Fruit fly (Drosophila melanogaster) S2 (cell line): ENCODE measurements around the gene Nrg.

Source experiments
- CG8478 ChIP-seq: fragments of >200 bp; optimal IDR thresholded peaks from 2 replicates; lab custom pipeline; 2018
- CTCF ChIP-seq, 2 experiments: fragments of >200 bp; optimal IDR thresholded peaks; 2 replicates each; lab custom pipeline; 2018

Nrg gene

DNA sequence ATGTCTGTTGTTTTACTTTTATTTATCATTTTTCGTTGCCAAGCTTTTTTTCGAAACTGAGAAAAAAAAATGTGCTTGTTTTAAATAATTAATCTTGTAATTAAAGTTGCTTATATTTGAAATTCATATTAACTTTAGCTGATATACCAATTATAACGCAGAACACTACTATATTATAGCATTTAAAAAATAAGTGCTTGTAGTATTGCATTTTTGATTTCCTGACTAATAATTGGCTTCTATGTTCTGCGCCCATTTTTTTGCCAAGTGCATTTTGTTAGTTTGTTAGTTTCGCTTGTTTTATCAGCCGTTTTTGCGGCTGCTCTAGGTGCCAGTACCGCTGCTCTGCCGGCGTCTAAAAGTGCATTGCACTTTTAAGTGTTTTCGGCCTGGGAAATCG, 4.3 kb downstream of the Nrg start:
- TF ChIP-seq CG8478 (lab: Kevin White, UChicago): no peak
- no peak for TF ChIP-seq CTCF (optimal IDR thresholded peaks at IDR 0.05; lab: Kevin White, UChicago)

DNA sequence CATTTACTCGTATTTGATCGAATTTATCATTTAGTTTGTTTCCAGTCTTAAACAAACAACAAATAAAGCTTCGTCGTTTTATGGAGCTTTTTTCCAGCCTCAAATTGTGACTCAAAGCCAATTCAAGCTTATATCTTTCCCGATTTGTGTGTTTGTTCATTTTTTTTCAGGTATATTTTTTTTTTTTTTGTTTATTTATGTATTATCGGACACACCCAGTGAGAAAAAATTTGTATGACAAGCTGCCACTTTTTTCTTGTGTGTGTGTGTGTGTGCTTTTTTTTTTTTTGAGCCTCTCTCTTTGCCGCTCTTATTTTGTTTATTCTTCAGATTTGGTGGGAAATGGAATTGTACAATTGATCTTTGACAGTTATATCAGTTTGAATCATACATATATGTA, 5.3 kb downstream of the Nrg start:
- TF ChIP-seq CTCF (optimal IDR thresholded peaks at IDR 0.05; lab: Kevin White, UChicago): no peak

DNA sequence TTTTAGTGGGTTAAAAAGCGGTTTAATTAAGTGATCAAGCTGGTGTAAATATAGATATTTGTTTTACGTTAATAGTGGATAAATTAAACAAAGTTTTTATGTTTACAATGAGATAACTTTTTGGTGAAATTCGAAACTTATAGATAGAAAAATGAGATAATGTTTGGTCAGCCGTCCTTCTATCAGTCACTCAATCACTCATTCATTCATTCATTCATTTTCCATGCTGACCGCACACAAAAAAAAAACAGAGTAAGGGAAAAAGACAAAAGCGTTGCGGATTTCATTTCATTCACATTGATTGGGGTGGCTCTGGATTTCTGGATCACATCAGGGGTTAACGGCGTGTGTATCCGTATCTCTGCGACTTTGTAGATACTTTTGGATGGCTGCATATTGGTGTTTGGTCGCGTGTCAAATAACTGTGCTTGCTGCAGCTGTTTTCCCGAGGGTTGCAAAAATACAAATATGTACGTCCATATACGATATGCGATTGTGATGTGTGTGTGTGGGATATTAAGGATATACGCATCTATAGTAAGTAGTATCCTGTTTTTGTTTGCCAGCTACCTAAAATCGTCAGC, 6.5 kb downstream of the Nrg start:
- no peak for TF ChIP-seq CTCF (optimal IDR thresholded peaks at IDR 0.05; lab: Kevin White, UChicago)
- no peak for TF ChIP-seq CG8478 (lab: Kevin White, UChicago)

DNA sequence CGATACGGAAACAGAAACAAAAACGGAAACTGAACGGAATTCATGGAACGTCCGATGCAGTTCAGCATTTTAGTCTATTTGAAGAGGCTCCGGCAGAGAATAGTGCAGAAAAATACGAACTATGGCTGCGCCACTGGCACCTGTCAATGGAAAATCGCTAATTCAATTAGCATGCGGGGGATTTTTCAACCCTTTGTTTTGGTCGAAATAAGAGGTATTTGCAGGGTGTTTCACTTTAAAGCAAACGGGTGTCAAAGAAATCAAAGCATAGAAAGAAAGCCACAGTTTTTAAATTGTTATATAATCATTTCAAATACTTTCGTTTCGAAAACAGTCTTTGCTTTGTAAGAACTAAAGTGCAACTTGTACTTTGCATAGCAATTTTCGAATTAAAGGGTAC, 12.4 kb downstream of the Nrg start, which contains the start of gene PIP82:
PIP82 (minus strand) TSS at position 101 of the 400 bp plus-strand sequence.
- TF ChIP-seq CTCF (optimal IDR thresholded peaks at IDR 0.05; lab: Kevin White, UChicago) (no peak), CG8478 (lab: Kevin White, UChicago) (no peak)

DNA sequence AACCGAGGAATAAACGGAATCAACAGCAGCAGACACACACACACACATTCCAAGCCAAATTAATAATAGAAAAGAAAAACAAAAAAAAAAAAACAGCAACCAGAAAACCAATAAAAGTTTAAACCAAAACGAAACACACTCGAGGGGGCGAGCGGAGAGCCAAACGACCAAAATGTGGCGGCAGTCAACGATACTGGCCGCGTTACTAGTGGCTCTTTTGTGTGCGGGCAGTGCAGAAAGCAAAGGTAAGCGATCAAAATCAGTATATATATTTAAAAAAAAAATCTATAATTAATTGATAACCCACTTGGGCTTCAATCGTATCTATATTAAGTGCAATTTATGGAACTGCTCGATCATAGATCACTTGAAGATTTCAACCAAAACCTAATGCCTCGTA, 14.6 kb downstream of the Nrg start:
- no peak for TF ChIP-seq CTCF (optimal IDR thresholded peaks at IDR 0.05; lab: Kevin White, UChicago)
- no peak for TF ChIP-seq CG8478 (lab: Kevin White, UChicago)

DNA sequence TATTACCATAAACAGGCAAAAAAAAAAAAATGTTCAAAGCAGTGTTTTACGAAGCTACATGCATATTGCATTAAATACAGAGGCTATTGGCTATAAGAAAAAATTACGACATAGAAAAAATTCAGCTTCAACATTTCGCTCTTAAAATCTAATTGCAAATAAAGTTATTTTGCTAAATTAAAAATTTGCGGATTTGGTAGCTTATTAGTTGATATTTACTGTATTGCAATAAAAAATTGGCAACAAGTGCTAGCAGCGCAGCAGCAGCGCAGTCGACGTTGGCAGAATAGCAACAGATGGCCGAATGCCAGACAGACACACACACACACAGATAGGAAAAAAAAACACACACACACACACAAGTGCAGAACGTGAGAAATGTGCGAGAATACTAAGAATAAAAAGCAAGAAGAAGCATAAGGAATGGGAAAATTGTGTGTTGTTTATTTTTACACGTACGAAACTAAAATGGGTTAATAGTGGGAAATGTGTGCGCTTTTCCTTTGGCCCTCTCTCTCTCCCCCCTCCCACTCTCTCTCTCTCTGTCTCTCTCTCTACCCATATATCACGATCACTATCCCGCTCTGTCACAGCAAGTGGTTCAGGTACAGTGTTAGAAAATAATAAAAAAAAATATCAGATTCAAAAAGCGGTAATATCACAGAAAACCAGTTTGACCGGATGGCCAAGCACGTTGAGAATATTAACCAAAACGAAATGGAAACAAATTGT, 16.6 kb downstream of the Nrg start:
- TF ChIP-seq CTCF (optimal IDR thresholded peaks at IDR 0.05; lab: Kevin White, UChicago): no peak
- TF ChIP-seq CG8478 (lab: Kevin White, UChicago): no peak

DNA sequence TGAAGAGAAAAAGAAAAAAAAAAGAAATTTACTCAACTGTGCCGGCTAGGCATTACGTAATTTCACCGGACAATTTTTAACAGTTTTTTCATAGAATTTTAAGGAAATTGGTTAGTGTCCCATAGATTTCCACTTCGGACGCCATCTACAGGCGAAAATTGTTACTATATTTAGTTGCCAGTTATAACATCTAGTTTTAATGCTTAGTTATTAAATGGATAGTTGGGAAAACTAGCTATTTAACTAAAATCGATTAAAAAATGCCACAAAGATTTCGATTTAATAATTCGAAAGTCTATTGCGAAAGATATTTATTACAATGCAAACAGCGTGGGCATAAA, 17.1 kb downstream of the Nrg start:
- TF ChIP-seq CTCF (optimal IDR thresholded peaks at IDR 0.05; lab: Kevin White, UChicago) (peak; percentile 35 to 65), CG8478 (lab: Kevin White, UChicago) (no peak)

DNA sequence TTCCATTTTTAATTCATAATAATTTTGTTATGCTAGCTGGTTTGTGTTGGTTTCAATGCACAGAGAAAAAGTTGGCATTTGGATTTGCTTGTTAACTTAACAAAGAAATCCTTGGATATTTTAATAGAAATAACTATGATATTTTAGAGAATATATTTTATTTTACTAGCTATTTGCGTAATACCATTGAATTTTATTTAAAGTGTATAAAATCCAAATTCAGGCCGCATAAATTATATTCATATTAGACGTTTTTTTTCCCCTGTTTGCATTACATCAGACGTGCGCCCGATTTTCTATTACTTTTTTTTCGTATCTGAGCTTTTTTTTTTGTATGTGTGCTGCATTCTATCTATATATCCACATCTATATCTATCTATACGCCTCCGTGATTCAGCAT, 17.6 kb downstream of the Nrg start:
- TF ChIP-seq CG8478 (lab: Kevin White, UChicago): no peak
- no peak for TF ChIP-seq CTCF (optimal IDR thresholded peaks at IDR 0.05; lab: Kevin White, UChicago)

DNA sequence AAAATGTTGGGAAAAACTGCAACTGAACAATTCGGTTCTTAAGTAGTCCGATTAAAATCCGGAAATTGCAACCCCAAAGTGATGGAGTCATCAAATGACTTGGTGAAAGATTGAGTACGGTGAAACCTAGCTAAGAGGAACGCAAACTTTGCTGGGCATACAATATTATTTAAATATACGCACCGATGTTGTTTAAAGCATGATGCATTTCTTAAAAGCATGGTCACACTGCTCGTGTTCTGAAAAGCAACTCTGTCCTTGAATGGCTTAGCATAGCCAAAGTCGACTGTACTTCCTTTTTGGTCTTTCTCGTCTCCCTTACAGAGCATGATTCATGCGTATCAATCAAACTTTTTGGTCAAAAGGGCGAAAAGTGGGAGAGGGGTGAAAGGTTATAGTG, 19.5 kb downstream of the Nrg start:
- TF ChIP-seq CTCF (optimal IDR thresholded peaks at IDR 0.05; lab: Kevin White, UChicago) (no peak), CG8478 (lab: Kevin White, UChicago) (no peak)

DNA sequence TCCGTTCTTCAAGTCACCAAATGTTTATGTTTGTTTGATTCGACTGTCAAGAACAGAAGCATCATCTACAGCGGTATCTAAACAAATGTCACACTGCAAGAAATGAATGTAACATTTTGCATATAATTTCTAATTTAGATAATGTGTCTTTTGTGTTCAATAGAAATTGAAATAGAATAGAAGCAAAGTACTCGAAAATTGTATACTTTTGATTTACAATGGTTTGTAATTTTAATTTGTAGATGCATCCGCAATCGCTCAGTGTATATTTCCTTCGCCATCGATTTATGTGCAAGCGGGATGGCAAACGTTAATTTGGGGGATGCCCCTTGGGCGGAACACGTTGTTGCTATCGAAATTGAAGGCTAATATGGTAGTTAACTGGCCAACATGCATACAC, 21.0 kb downstream of the Nrg start:
- no peak for TF ChIP-seq CTCF (optimal IDR thresholded peaks at IDR 0.05; lab: Kevin White, UChicago)
- no peak for TF ChIP-seq CG8478 (lab: Kevin White, UChicago)

DNA sequence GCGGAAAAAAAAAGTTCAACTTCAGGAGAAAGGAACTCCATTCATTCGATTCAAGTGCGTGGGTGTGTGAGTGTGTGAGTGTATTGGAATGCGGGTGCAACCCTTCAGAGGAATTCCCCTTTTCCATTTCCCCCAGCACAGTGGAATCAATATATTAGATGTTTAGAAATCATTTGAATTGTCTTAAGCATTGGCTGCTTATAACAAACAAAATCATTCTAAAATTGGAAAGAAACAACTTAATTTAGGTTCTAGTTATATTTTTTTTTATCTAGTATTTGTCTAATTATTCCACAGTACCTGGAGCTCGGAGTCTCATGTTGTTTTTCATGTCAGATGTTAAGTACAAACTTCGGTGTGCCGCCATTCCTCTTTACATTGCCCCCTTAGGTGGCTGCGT, 21.8 kb downstream of the Nrg start:
- TF ChIP-seq CG8478 (lab: Kevin White, UChicago) (no peak), CTCF (optimal IDR thresholded peaks at IDR 0.05; lab: Kevin White, UChicago) (no peak)

DNA sequence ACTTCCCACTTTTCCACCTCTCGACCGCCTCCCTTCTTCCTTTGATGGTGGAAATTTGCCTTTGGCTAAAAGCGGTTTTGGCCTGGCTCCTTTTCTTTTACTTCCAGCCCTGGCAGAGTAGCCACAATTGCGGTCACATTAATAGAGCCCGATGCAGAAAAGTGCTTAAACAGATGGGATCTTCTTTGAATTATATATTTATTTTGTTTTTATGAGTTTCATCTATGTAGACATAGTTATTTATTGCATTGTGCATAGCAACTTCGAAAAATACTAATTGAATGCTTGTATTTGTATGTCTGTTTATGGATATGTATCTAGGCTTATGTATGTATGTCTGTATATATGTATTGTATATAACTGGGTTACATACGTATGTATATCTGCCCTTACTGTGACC, 24.8 kb downstream of the Nrg start:
- no peak for TF ChIP-seq CG8478 (lab: Kevin White, UChicago)

DNA sequence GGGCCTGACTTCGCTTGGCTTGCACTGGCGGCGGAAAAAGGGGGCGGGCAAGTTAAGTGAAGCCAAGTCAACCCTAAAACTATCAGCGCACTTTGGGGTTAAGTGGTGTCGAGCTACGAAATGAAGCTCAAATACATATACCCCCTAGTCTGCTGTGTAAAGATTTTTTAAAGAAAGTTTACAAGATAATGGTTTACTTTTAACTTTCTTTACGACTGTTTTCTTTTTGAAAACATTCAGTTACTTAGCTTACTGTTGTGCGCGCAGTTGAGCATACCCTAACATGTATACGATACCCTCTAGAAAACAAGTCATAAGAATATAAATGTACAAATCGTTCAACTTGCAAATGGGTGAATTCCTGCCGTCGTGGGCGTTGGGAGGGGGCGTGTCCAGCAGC, 25.6 kb downstream of the Nrg start:
- no peak for TF ChIP-seq CG8478 (lab: Kevin White, UChicago)
- TF ChIP-seq CTCF (optimal IDR thresholded peaks at IDR 0.05; lab: Kevin White, UChicago): no peak

DNA sequence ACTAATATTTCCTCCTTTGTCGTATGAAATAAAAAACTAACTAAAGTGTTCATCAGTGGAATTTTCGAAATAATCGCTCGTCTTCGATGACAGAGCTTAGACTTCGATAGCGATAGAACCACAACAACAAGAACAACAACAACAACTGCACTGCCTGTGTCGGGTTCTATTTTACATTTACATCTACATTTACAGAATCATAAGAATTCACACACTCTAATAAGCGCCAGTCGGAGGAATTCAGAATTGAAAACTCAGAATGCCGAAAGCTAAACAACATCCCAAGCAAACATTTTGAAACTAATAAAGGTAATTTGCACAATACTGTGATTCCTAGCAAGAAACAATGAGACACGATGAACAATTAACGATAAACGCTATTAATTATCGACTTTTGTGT, 37.1 kb downstream of the Nrg start:
- TF ChIP-seq CG8478 (lab: Kevin White, UChicago): no peak
- TF ChIP-seq CTCF (optimal IDR thresholded peaks at IDR 0.05; lab: Kevin White, UChicago): peak in 1 of 2 experiments; percentile 12

DNA sequence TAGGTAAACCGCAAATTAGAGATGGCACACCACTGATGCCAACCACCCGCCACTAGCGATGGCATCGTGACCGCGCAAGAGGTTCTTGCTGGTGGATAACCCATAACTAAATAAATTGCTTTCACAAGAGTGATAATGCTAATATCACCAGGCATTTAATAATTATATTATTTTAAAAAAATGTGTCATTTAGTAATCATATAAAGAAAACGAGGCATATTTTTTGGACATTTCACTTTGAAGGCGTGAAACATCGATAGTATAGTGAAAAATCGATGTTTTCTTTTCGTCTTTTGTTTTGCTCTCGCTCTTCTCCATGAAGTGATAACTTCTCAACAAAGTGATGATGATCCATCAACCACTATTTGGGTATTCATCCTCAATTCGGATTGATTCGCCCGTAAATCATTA, 41.6 kb downstream of the Nrg start, which contains the start of gene IntS4:
IntS4 (minus strand) TSS at position 20 of the 411 bp plus-strand sequence.
- TF ChIP-seq CTCF (optimal IDR thresholded peaks at IDR 0.05; lab: Kevin White, UChicago) (no peak), CG8478 (lab: Kevin White, UChicago) (no peak)
